Fruit fly (Drosophila melanogaster): ENCODE data around the gene Lgr1.

- TF ChIP-seq pan (optimal IDR thresholded peaks at IDR 0.05) (no peak), Dll (optimal IDR thresholded peaks at IDR 0.05) (no peak), usp (GFP tag; optimal IDR thresholded peaks at IDR 0.05) (no peak), CG8478 (optimal IDR thresholded peaks at IDR 0.05) (no peak)
Observed at dm6 chr3R:17684854-17685253, 40.7 kb upstream of the Lgr1 start, which contains the start of the genes CG31251 and CG31360.

Data from whole organism.